Worm (Caenorhabditis elegans): ENCODE results near the gene zim-3.

Gene zim-3

DNA sequence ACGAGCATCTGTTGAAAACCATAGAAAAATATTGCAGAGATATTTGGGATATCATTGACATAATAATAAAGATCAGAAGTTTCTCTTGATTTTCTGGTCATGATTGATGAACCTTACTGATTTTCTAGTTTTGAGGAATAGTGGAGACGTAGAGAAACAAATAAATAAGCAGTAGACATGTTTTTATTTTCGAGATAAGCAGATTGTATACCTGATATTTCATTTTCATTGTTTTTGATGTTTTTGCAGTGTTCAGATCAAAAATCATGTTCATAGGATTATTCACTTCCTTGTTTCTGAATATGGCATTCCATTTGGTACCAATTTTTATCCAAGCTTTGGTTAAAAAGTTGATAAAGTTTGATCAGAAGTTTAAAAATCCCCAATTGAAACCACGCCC lies 19.9 kb upstream of the zim-3 start, which contains the start of gene T07G12.4:
Gene T07G12.4 (minus strand): TSS at position 101 of the 400 bp plus-strand sequence.
- no peak for TF ChIP-seq ttx-3 (tag; optimal IDR thresholded peaks at IDR 0.05)
- no peak for TF ChIP-seq unc-55 (GFP tag; optimal IDR thresholded peaks at IDR 0.05)
- no peak for TF ChIP-seq hlh-30 (tag; optimal IDR thresholded peaks at IDR 0.05; ENCODE audit: insufficient read depth)
- TF ChIP-seq unc-3 (GFP tag; conservative IDR thresholded peaks at IDR 0.05), result no peak
- no peak for TF ChIP-seq unc-3 (tag; optimal IDR thresholded peaks at IDR 0.05)
- no peak for TF ChIP-seq ceh-2 (tag; optimal IDR thresholded peaks at IDR 0.05)
- no peak for TF ChIP-seq madf-2 (tag; optimal IDR thresholded peaks at IDR 0.05)
- TF ChIP-seq eyg-1 (tag; optimal IDR thresholded peaks at IDR 0.05), result no peak
- TF ChIP-seq C38D4.7 (GFP tag; optimal IDR thresholded peaks at IDR 0.05), result no peak
- no peak for TF ChIP-seq sox-4 (tag; optimal IDR thresholded peaks at IDR 0.05)
- TF ChIP-seq odd-2 (tag; optimal IDR thresholded peaks at IDR 0.05), result no peak
- TF ChIP-seq ceh-22 (tag; optimal IDR thresholded peaks at IDR 0.05), result no peak
- no peak for TF ChIP-seq C08G9.2 (tag; optimal IDR thresholded peaks at IDR 0.05)
- TF ChIP-seq hlh-13 (GFP tag; optimal IDR thresholded peaks at IDR 0.05), result no peak
- no peak for TF ChIP-seq zip-5 (tag; optimal IDR thresholded peaks at IDR 0.05)
- no peak for TF ChIP-seq dve-1 (tag; optimal IDR thresholded peaks at IDR 0.05)
- no peak for TF ChIP-seq ceh-24 (tag; optimal IDR thresholded peaks at IDR 0.05)
- no peak for TF ChIP-seq elt-4 (tag; optimal IDR thresholded peaks at IDR 0.05)
- TF ChIP-seq lim-6 (tag; optimal IDR thresholded peaks at IDR 0.05), result no peak

DNA sequence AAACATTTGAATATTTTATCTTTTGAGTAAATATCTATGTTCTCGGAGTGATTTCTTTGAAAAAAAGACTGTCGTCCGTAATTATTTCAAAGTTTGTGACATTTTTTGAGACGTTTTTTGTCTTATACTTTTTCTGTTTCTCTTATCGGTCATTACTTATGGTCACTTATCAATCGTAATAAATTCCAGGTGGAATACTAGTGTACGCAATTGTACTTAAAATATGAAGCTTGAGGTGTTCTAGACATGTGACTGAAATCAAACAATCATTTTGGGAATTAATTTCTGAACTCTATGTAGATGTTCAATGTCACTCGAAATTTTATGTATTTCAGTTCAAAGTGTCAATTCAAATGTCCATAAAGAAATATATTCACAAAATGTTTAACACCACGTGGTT lies 16.2 kb upstream of the zim-3 start:
- TF ChIP-seq gmeb-2 (tag; optimal IDR thresholded peaks at IDR 0.05) (no peak), ztf-16 (tag; optimal IDR thresholded peaks at IDR 0.05) (no peak), fkh-6 (tag; optimal IDR thresholded peaks at IDR 0.05) (no peak), ceh-24 (tag; optimal IDR thresholded peaks at IDR 0.05) (no peak), hlh-8 (tag; optimal IDR thresholded peaks at IDR 0.05) (no peak), nhr-232 (tag; optimal IDR thresholded peaks at IDR 0.05) (no peak), ceh-34 (tag; optimal IDR thresholded peaks at IDR 0.05) (no peak), hlh-30 (tag; optimal IDR thresholded peaks at IDR 0.05; ENCODE audit: insufficient read depth) (no peak), sox-4 (tag; optimal IDR thresholded peaks at IDR 0.05) (no peak), ref-2 (tag; optimal IDR thresholded peaks at IDR 0.05) (no peak), fkh-10 (GFP tag; optimal IDR thresholded peaks at IDR 0.05) (no peak), ceh-18 (tag; optimal IDR thresholded peaks at IDR 0.05) (no peak), T23F11.4 (GFP tag; optimal IDR thresholded peaks at IDR 0.05) (no peak), eyg-1 (tag; optimal IDR thresholded peaks at IDR 0.05) (no peak), K09A11.1 (tag; optimal IDR thresholded peaks at IDR 0.05; ENCODE audit: insufficient read depth) (no peak), pros-1 (tag; optimal IDR thresholded peaks at IDR 0.05) (no peak), lim-6 (tag; optimal IDR thresholded peaks at IDR 0.05) (no peak)

DNA sequence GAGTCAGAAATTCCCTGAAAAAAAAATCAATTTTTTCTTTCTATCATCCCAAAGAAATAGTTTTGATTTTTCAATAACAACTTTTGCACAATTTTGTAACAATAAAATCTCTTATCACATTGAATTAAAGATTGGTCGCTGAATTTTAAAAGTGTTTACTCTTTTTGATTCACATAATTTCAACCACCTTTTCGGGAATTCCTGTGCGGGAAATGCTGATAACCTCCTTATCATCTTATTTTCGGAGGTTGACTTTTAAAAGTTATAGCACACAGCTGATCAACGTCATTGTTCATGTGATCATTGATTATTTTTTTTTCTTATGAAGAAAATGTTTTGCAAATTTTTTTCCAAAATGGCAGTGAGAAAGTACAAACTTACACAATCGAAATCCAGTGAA lies 15.2 kb upstream of the zim-3 start:
- TF ChIP-seq nfya-1 (tag; optimal IDR thresholded peaks at IDR 0.05) (no peak), ceh-24 (tag; optimal IDR thresholded peaks at IDR 0.05) (no peak), K02D7.2 (tag; optimal IDR thresholded peaks at IDR 0.05) (no peak), ceh-30 (tag; optimal IDR thresholded peaks at IDR 0.05) (no peak), unc-3 (GFP tag; conservative IDR thresholded peaks at IDR 0.05) (no peak), unc-3 (tag; optimal IDR thresholded peaks at IDR 0.05) (no peak), C38D4.7 (GFP tag; optimal IDR thresholded peaks at IDR 0.05) (no peak), ttx-3 (tag; optimal IDR thresholded peaks at IDR 0.05) (no peak), pha-2 (tag; optimal IDR thresholded peaks at IDR 0.05) (no peak), pat-9 (tag; optimal IDR thresholded peaks at IDR 0.05) (no peak), zip-5 (tag; optimal IDR thresholded peaks at IDR 0.05) (no peak)

DNA sequence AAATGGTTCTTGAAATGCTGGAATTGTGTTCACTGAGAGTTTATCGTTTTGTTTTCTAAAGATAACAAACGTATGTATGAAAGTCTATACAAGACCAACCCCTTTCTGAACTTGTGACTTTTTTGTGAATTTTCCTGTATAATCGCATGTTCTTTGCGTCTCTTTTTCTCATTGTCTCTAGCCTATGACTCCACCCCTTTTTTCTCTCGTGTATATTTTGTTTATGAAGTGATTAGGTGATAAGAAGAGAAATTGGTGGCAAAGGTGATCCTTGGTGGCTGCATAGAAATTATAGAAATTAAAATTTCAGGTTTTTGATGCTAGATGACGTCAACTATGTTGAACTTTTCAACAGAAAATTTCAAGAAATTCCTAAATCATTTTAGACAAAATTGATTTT lies 13.5 kb upstream of the zim-3 start, which contains the start of gene T07G12.5:
Gene T07G12.5 (minus strand): TSS at position 101 of the 400 bp plus-strand sequence.
- no peak for TF ChIP-seq ref-2 (tag; optimal IDR thresholded peaks at IDR 0.05)
- no peak for TF ChIP-seq Y22D7AL.16 (tag; optimal IDR thresholded peaks at IDR 0.05)
- no peak for TF ChIP-seq dmd-4 (tag; optimal IDR thresholded peaks at IDR 0.05; ENCODE audit: borderline replicate concordance)
- no peak for TF ChIP-seq hlh-15 (tag; optimal IDR thresholded peaks at IDR 0.05)
